Fruit fly (Drosophila melanogaster) whole organism, embryonic: Measurements from ENCODE around the gene zuc.
A peak's percentile ranks its signal among the peaks of the same experiment; 100 is the strongest.

ENCODE experiments used
- Abd-B ChIP-seq: fragments of 200-800 bp; sonication (Bioruptor generic); optimal IDR thresholded peaks from 2 replicates; lab custom pipeline; 2018; ENCODE audit warnings: missing biosample characterization, mild to moderate bottlenecking, missing genetic modification characterization, moderate library complexity
- BEAF-32 ChIP-seq: fragments of 200-800 bp; sonication (Bioruptor generic); optimal IDR thresholded peaks from 3 replicates; lab custom pipeline; 2017; ENCODE audit warnings: missing biosample characterization, missing genetic modification characterization, mild to moderate bottlenecking, moderate library complexity, missing genetic modification reagents
- CG12744 ChIP-seq: fragments of 200-800 bp; sonication (Bioruptor generic); optimal IDR thresholded peaks from 2 replicates; lab custom pipeline; 2016; ENCODE audit warnings: missing biosample characterization, missing genetic modification characterization
- CG12769 ChIP-seq: fragments of 200-800 bp; sonication (Bioruptor generic); optimal IDR thresholded peaks from 2 replicates; lab custom pipeline; 2019; ENCODE audit warnings: missing biosample characterization, mild to moderate bottlenecking, missing genetic modification characterization, moderate library complexity
- CG13296 ChIP-seq: fragments of 200-800 bp; sonication (Bioruptor generic); optimal IDR thresholded peaks from 3 replicates; lab custom pipeline; 2018; ENCODE audit warnings: missing biosample characterization, mild to moderate bottlenecking, missing genetic modification characterization
- CG15073 ChIP-seq: fragments of 200-800 bp; sonication (Bioruptor generic); optimal IDR thresholded peaks from 2 replicates; lab custom pipeline; 2016; ENCODE audit warnings: missing biosample characterization, missing genetic modification characterization
- CG15479 ChIP-seq: fragments of 200-800 bp; sonication (Bioruptor generic); optimal IDR thresholded peaks from 3 replicates; lab custom pipeline; 2019; ENCODE audit warnings: missing biosample characterization, mild to moderate bottlenecking, missing genetic modification characterization, moderate library complexity
- CG15696 ChIP-seq: fragments of 200-800 bp; sonication (Bioruptor generic); optimal IDR thresholded peaks from 2 replicates; lab custom pipeline; 2019; ENCODE audit warnings: missing biosample characterization, mild to moderate bottlenecking, missing genetic modification characterization, moderate library complexity
- CG1603 ChIP-seq: fragments of 200-800 bp; sonication (Bioruptor generic); optimal IDR thresholded peaks from 2 replicates; lab custom pipeline; 2019; ENCODE audit warnings: missing biosample characterization, mild to moderate bottlenecking, missing genetic modification characterization, moderate library complexity
- CG17568 ChIP-seq: fragments of 200-800 bp; sonication (Bioruptor generic); optimal IDR thresholded peaks from 2 replicates; lab custom pipeline; 2018; ENCODE audit warnings: missing biosample characterization, mild to moderate bottlenecking, missing genetic modification characterization, moderate library complexity
- CG17829 ChIP-seq: fragments of 200-800 bp; optimal IDR thresholded peaks from 2 replicates; lab custom pipeline; 2019; ENCODE audit warnings: missing biosample characterization, mild to moderate bottlenecking, missing genetic modification characterization, moderate library complexity
- CG1832 ChIP-seq: fragments of 200-800 bp; sonication (Bioruptor generic); optimal IDR thresholded peaks from 2 replicates; lab custom pipeline; 2017; ENCODE audit warnings: missing biosample characterization, mild to moderate bottlenecking, missing genetic modification characterization, inconsistent platforms
- CG31365 ChIP-seq: fragments of 200-800 bp; sonication (Bioruptor generic); optimal IDR thresholded peaks from 2 replicates; lab custom pipeline; 2018; ENCODE audit warnings: missing biosample characterization, mild to moderate bottlenecking, missing genetic modification characterization
- CG3163 ChIP-seq: fragments of 200-800 bp; sonication (Bioruptor generic); optimal IDR thresholded peaks from 3 replicates; lab custom pipeline; 2016; ENCODE audit warnings: missing biosample characterization, missing genetic modification characterization
- CG3281 ChIP-seq: fragments of 200-800 bp; sonication (Bioruptor generic); optimal IDR thresholded peaks from 3 replicates; lab custom pipeline; 2017; ENCODE audit warnings: missing biosample characterization, mild to moderate bottlenecking, missing genetic modification characterization
- CG34422 ChIP-seq: fragments of 200-800 bp; sonication (Bioruptor generic); IDR thresholded peaks from 3 replicates; pipeline ENCODE4 v1.3.6; 2022; ENCODE audit warnings: missing biosample characterization, missing genetic modification characterization
- CG6765 ChIP-seq: fragments of 200-800 bp; sonication (Bioruptor generic); optimal IDR thresholded peaks from 3 replicates; lab custom pipeline; 2017; ENCODE audit warnings: missing biosample characterization, mild to moderate bottlenecking, missing genetic modification characterization
- CG8478 ChIP-seq: fragments of >200 bp; optimal IDR thresholded peaks from 2 replicates; lab custom pipeline; 2018
- CG9727 ChIP-seq: fragments of 200-800 bp; sonication (Bioruptor generic); optimal IDR thresholded peaks from 3 replicates; lab custom pipeline; 2017; ENCODE audit warnings: missing biosample characterization, mild to moderate bottlenecking, missing genetic modification characterization
- CHES-1-like ChIP-seq: fragments of 200-800 bp; sonication (Bioruptor generic); optimal IDR thresholded peaks from 2 replicates; lab custom pipeline; 2016; ENCODE audit warnings: missing biosample characterization, missing genetic modification characterization
- CTCF ChIP-seq: fragments of 200-800 bp; sonication (Bioruptor generic); optimal IDR thresholded peaks from 2 replicates; lab custom pipeline; 2017; ENCODE audit warnings: missing biosample characterization, mild to moderate bottlenecking, missing genetic modification characterization, moderate library complexity
- D ChIP-seq, 2 experiments: fragments of 200-800 bp in 1 of 2; fragments of >200 bp in 1 of 2; sonication (Bioruptor generic) in 1 of 2; optimal IDR thresholded peaks; 2 replicates in 1 of 2; 3 replicates in 1 of 2; lab custom pipeline; 2017; ENCODE audit warnings: mild to moderate bottlenecking in 1 of 2, missing biosample characterization in 1 of 2, missing genetic modification characterization in 1 of 2, missing genetic modification reagents in 1 of 2
- Dip3 ChIP-seq: fragments of 200-800 bp; sonication (Bioruptor generic); optimal IDR thresholded peaks from 3 replicates; lab custom pipeline; 2016; ENCODE audit warnings: missing biosample characterization, missing genetic modification characterization
- Ets65A ChIP-seq: fragments of 200-800 bp; sonication (Bioruptor generic); peaks from one replicate; lab custom pipeline; 2016; ENCODE audit warnings: missing biosample characterization, missing genetic modification characterization
- Lhr ChIP-seq: fragments of 200-800 bp; sonication (Bioruptor generic); optimal IDR thresholded peaks from 3 replicates; lab custom pipeline; 2017; ENCODE audit warnings: mild to moderate bottlenecking, missing biosample characterization, missing genetic modification reagents, missing genetic modification characterization
- Mes4 ChIP-seq: fragments of 200-800 bp; sonication (Bioruptor generic); optimal IDR thresholded peaks from 2 replicates; lab custom pipeline; 2016; ENCODE audit warnings: missing biosample characterization, missing genetic modification characterization
- Mrtf ChIP-seq: fragments of 200-800 bp; sonication (Bioruptor generic); IDR thresholded peaks from 3 replicates; pipeline ENCODE4 v1.3.6; 2022; ENCODE audit warnings: missing biosample characterization, missing genetic modification characterization
- Nf-YB ChIP-seq: fragments of 200-800 bp; sonication (Bioruptor generic); optimal IDR thresholded peaks from 3 replicates; lab custom pipeline; 2019; ENCODE audit warnings: missing biosample characterization, mild to moderate bottlenecking, missing genetic modification characterization, moderate library complexity
- Nf-YC ChIP-seq: fragments of 200-800 bp; optimal IDR thresholded peaks from 3 replicates; lab custom pipeline; 2019; ENCODE audit warnings: missing biosample characterization, mild to moderate bottlenecking, missing genetic modification characterization, moderate library complexity
- Sin3A ChIP-seq: fragments of >200 bp; optimal IDR thresholded peaks from 2 replicates; lab custom pipeline; 2018
- amos ChIP-seq: fragments of 200-800 bp; sonication (Bioruptor generic); IDR thresholded peaks from 2 replicates; pipeline ENCODE4 v1.3.6; 2022; ENCODE audit warnings: missing biosample characterization, missing genetic modification characterization; ENCODE audit not compliant: partially characterized antibody
- caup ChIP-seq: fragments of 200-800 bp; sonication (Bioruptor generic); optimal IDR thresholded peaks from 3 replicates; lab custom pipeline; 2017; ENCODE audit warnings: missing biosample characterization, mild to moderate bottlenecking, missing genetic modification characterization, moderate library complexity; ENCODE audit not compliant: severe bottlenecking
- cg ChIP-seq: fragments of 200-800 bp; sonication (Bioruptor generic); optimal IDR thresholded peaks from 3 replicates; lab custom pipeline; 2019; ENCODE audit warnings: missing biosample characterization, mild to moderate bottlenecking, missing genetic modification characterization, moderate library complexity
- cwo ChIP-seq: fragments of 200-800 bp; sonication (Bioruptor generic); optimal IDR thresholded peaks from 3 replicates; lab custom pipeline; 2017; ENCODE audit warnings: missing biosample characterization, missing genetic modification characterization, mild to moderate bottlenecking, moderate library complexity, missing genetic modification reagents
- eve ChIP-seq, 2 experiments: fragments of >200 bp; optimal IDR thresholded peaks; 2 replicates each; lab custom pipeline; 2017; ENCODE audit warnings: missing biosample characterization in 2 of 2, missing genetic modification characterization in 2 of 2
- hkb ChIP-seq, 2 experiments: fragments of 200-800 bp in 1 of 2; fragments of >200 bp in 1 of 2; sonication (Bioruptor generic) in 1 of 2; IDR thresholded peaks in 1 of 2; optimal IDR thresholded peaks in 1 of 2; 2 replicates each; pipeline versions ENCODE4 v1.3.6 to Lab custom; 2017 to 2022; ENCODE audit warnings: missing biosample characterization in 1 of 2, missing genetic modification characterization in 1 of 2
- insv ChIP-seq, 2 experiments: fragments of 200-800 bp; sonication (Bioruptor generic); optimal IDR thresholded peaks; 3 replicates each; lab custom pipeline; 2016 to 2018; ENCODE audit warnings: missing biosample characterization in 2 of 2, missing genetic modification characterization in 2 of 2
- jing ChIP-seq: fragments of 200-800 bp; sonication (Bioruptor generic); optimal IDR thresholded peaks from 2 replicates; lab custom pipeline; 2018; ENCODE audit warnings: missing biosample characterization, mild to moderate bottlenecking, missing genetic modification characterization
- lilli ChIP-seq: fragments of 200-800 bp; sonication (Bioruptor generic); optimal IDR thresholded peaks from 3 replicates; lab custom pipeline; 2016; ENCODE audit warnings: missing biosample characterization, missing genetic modification characterization
- mirr ChIP-seq: fragments of 200-800 bp; sonication (Bioruptor generic); optimal IDR thresholded peaks from 3 replicates; lab custom pipeline; 2018; ENCODE audit warnings: missing biosample characterization, mild to moderate bottlenecking, missing genetic modification characterization
- nerfin-1 ChIP-seq: fragments of 200-800 bp; sonication (Bioruptor generic); optimal IDR thresholded peaks from 3 replicates; lab custom pipeline; 2019; ENCODE audit warnings: missing biosample characterization, mild to moderate bottlenecking, missing genetic modification characterization, moderate library complexity
- nmo ChIP-seq: fragments of 200-800 bp; sonication (Bioruptor generic); optimal IDR thresholded peaks from 2 replicates; lab custom pipeline; 2018; ENCODE audit warnings: missing biosample characterization, mild to moderate bottlenecking, missing genetic modification characterization, moderate library complexity
- sd ChIP-seq: fragments of 200-800 bp; sonication (Bioruptor generic); optimal IDR thresholded peaks from 3 replicates; lab custom pipeline; 2018; ENCODE audit warnings: missing biosample characterization, mild to moderate bottlenecking, missing genetic modification characterization, moderate library complexity
- sqz ChIP-seq: fragments of 200-800 bp; sonication (Bioruptor generic); optimal IDR thresholded peaks from 3 replicates; lab custom pipeline; 2018; ENCODE audit warnings: missing biosample characterization, mild to moderate bottlenecking, missing genetic modification characterization
- trh ChIP-seq: fragments of 200-800 bp; sonication (Bioruptor generic); optimal IDR thresholded peaks from 2 replicates; lab custom pipeline; 2016; ENCODE audit warnings: missing biosample characterization, missing genetic modification characterization
- zen ChIP-seq: fragments of 200-800 bp; sonication (Bioruptor generic); optimal IDR thresholded peaks from 3 replicates; lab custom pipeline; 2018; ENCODE audit warnings: missing biosample characterization, mild to moderate bottlenecking, missing genetic modification characterization, moderate library complexity
- zfh1 ChIP-seq: fragments of 200-800 bp; sonication (Bioruptor generic); IDR thresholded peaks from 3 replicates; pipeline ENCODE4 v1.3.6; 2022; ENCODE audit warnings: missing biosample characterization, missing genetic modification characterization

Gene zuc

dm6 chr2L:12003792-12004210 lies 14.1 kb upstream of the zuc start:
- peak; percentile 92 for TF ChIP-seq CG1832 (GFP tag; lab: Kevin White, UChicago)
- TF ChIP-seq BEAF-32 (GFP tag; lab: Kevin White, UChicago): no peak
- peak in 1 of 2 experiments; percentile 48 for TF ChIP-seq insv (GFP tag; optimal IDR thresholded peaks at IDR 0.05; lab: Kevin White, UChicago)
- TF ChIP-seq CG8478 (lab: Kevin White, UChicago): peak; percentile 62
- TF ChIP-seq sd (tag; lab: Kevin White, UChicago): peak; percentile 95
- TF ChIP-seq hkb (optimal IDR thresholded peaks at IDR 0.05; lab: Kevin White, UChicago): peak; percentile 46
- no peak for TF ChIP-seq hkb (GFP tag; IDR thresholded peaks at IDR 0.05; lab: Robert Waterston, UW)
- TF ChIP-seq CG9727 (GFP tag; lab: Kevin White, UChicago): no peak
- TF ChIP-seq sqz (GFP tag; lab: Kevin White, UChicago): no peak
- peak; percentile 33 for TF ChIP-seq CG3163 (GFP tag; lab: Kevin White, UChicago)
- peak; percentile 57 for TF ChIP-seq Lhr (GFP tag; lab: Kevin White, UChicago)
- peak; percentile 96 for TF ChIP-seq Nf-YB (GFP tag; lab: Kevin White, UChicago)
- no peak for TF ChIP-seq CG17568 (GFP tag; lab: Kevin White, UChicago)
- no peak for TF ChIP-seq CG12769 (tag; lab: Kevin White, UChicago)
- TF ChIP-seq Abd-B: peak; percentile 56
- peak; percentile 67 for TF ChIP-seq nerfin-1
- TF ChIP-seq caup (GFP tag; lab: Kevin White, UChicago): no peak
- peak; percentile 97 for TF ChIP-seq Nf-YC (tag; lab: Kevin White, UChicago)
- TF ChIP-seq CG15479 (GFP tag; lab: Kevin White, UChicago): peak; percentile 73
- TF ChIP-seq CG15073 (GFP tag; lab: Kevin White, UChicago): no peak
- peak; percentile 96 for TF ChIP-seq CTCF (GFP tag; lab: Kevin White, UChicago)
- no peak for TF ChIP-seq zen (tag; lab: Kevin White, UChicago)
- peak; percentile 48 for TF ChIP-seq jing (GFP tag; lab: Kevin White, UChicago)
- no peak for TF ChIP-seq CG31365 (tag; lab: Kevin White, UChicago)
- peak; percentile 13 for TF ChIP-seq nmo (GFP tag; lab: Kevin White, UChicago)
- no peak for TF ChIP-seq CG15696 (tag; lab: Kevin White, UChicago)
- TF ChIP-seq CG17829 (tag; lab: Kevin White, UChicago): peak; percentile 38
- TF ChIP-seq Dip3 (GFP tag; lab: Kevin White, UChicago): no peak
- TF ChIP-seq cg (GFP tag; lab: Kevin White, UChicago): peak; percentile 94
- TF ChIP-seq Ets65A (GFP tag; lab: Kevin White, UChicago): peak; percentile 7
- peak; percentile 25 for TF ChIP-seq Sin3A (lab: Kevin White, UChicago)
- TF ChIP-seq, all 482 proteins: peak for 19

- TF ChIP-seq Mes4: no peak
- peak; percentile 15 for TF ChIP-seq CG6765 (GFP tag; lab: Kevin White, UChicago)
- no peak for TF ChIP-seq D (optimal IDR thresholded peaks at IDR 0.05; lab: Kevin White, UChicago)
- no peak for TF ChIP-seq D (GFP tag; optimal IDR thresholded peaks at IDR 0.05; lab: Kevin White, UChicago)
- TF ChIP-seq Mrtf (GFP tag; lab: Robert Waterston, UW): no peak
- no peak for TF ChIP-seq amos (GFP tag; lab: Robert Waterston, UW)
- no peak for TF ChIP-seq CG12744
- TF ChIP-seq CG1603 (tag; lab: Kevin White, UChicago): peak; percentile 39
- no peak for TF ChIP-seq zfh1 (GFP tag; lab: Robert Waterston, UW)
- TF ChIP-seq eve (GFP tag; optimal IDR thresholded peaks at IDR 0.05; lab: Kevin White, UChicago): no peak
- peak; percentile 82 for TF ChIP-seq mirr (GFP tag; lab: Kevin White, UChicago)
- TF ChIP-seq CG17568 (GFP tag; lab: Kevin White, UChicago): peak; percentile 60
- TF ChIP-seq cwo: peak; percentile 100
- TF ChIP-seq CHES-1-like (GFP tag; lab: Kevin White, UChicago): no peak
- TF ChIP-seq trh (GFP tag; lab: Kevin White, UChicago): no peak
- TF ChIP-seq CG13296 (GFP tag; lab: Kevin White, UChicago): peak; percentile 39
- no peak for TF ChIP-seq CG34422 (GFP tag; lab: Robert Waterston, UW)
- peak; percentile 30 for TF ChIP-seq sqz (GFP tag; lab: Kevin White, UChicago)
- peak; percentile 55 for TF ChIP-seq lilli (GFP tag; lab: Kevin White, UChicago)
- TF ChIP-seq CG3281 (GFP tag; lab: Kevin White, UChicago): peak; percentile 27
Measured at dm6 chr2L:12002922-12003791, 13.5 kb upstream of the zuc start.
